Worm (Caenorhabditis elegans) whole organism, L1 larva: ENCODE data around the gene gcy-14.

Experiments
- C04F5.9 ChIP-seq: sonication (generic microtip); optimal IDR thresholded peaks from 2 replicates; lab custom pipeline; 2016; ENCODE audit warnings: missing genetic modification characterization, missing compliant biosample characterization
- C16A3.4 ChIP-seq: fragments of 150-350 bp; optimal IDR thresholded peaks from 2 replicates; lab custom pipeline; 2014; ENCODE audit warnings: missing biosample characterization, missing genetic modification characterization
- C34B4.2 ChIP-seq: sonication (generic microtip); optimal IDR thresholded peaks from 2 replicates; lab custom pipeline; 2017; ENCODE audit warnings: mild to moderate bottlenecking, missing genetic modification characterization, missing compliant biosample characterization
- ceh-8 ChIP-seq: fragments of 200-800 bp; sonication (Bioruptor generic); optimal IDR thresholded peaks from 2 replicates; lab custom pipeline; 2018; ENCODE audit warnings: mild to moderate bottlenecking, missing genetic modification characterization, moderate library complexity, missing compliant biosample characterization
- ceh-88 ChIP-seq: fragments of 200-800 bp; sonication (Bioruptor generic); IDR thresholded peaks from 2 replicates; pipeline ENCODE4 v1.3.6; 2022; ENCODE audit warnings: missing genetic modification characterization, missing compliant biosample characterization
- dpl-1 ChIP-seq, 3 experiments: fragments of 150-350 bp in 2 of 3; sonication (generic microtip) in 1 of 3; optimal IDR thresholded peaks; 2 replicates each; lab custom pipeline; 2014 to 2017; ENCODE audit warnings: missing biosample characterization in 3 of 3, missing genetic modification characterization in 3 of 3, missing genetic modification reagents in 3 of 3
- dsc-1 ChIP-seq: sonication (generic microtip); optimal IDR thresholded peaks from 2 replicates; lab custom pipeline; 2016; ENCODE audit warnings: mild to moderate bottlenecking, missing genetic modification characterization, missing compliant biosample characterization
- efl-1 ChIP-seq, 4 experiments: fragments of 150-350 bp; optimal IDR thresholded peaks in 3 of 4; peaks in 1 of 4; 1 replicate in 1 of 4; 2 replicates in 3 of 4; lab custom pipeline; 2014; ENCODE audit warnings: missing biosample characterization in 2 of 4, missing genetic modification characterization in 2 of 4, missing genetic modification reagents in 2 of 4
- efl-3 ChIP-seq: fragments of 200-800 bp; sonication (Bioruptor generic); optimal IDR thresholded peaks from 2 replicates; lab custom pipeline; 2018; ENCODE audit warnings: mild to moderate bottlenecking, missing genetic modification characterization, missing compliant biosample characterization
- egl-13 ChIP-seq: sonication (generic microtip); optimal IDR thresholded peaks from 2 replicates; lab custom pipeline; 2016; ENCODE audit warnings: missing genotype, missing genetic modification reagents, missing genetic modification characterization, missing compliant biosample characterization
- fkh-4 ChIP-seq: sonication (generic microtip); optimal IDR thresholded peaks from 2 replicates; lab custom pipeline; 2016; ENCODE audit warnings: missing compliant biosample characterization, missing genetic modification characterization, borderline replicate concordance
- fos-1 ChIP-seq: fragments of 150-350 bp; optimal IDR thresholded peaks from 2 replicates; lab custom pipeline; 2014; ENCODE audit warnings: missing biosample characterization, missing genetic modification characterization
- grh-1 ChIP-seq: fragments of 200-800 bp; sonication (Bioruptor generic); IDR thresholded peaks from 2 replicates; pipeline ENCODE4 v1.3.6; 2022; ENCODE audit warnings: missing genetic modification reagents, missing genetic modification characterization, missing compliant biosample characterization
- hlh-17 ChIP-seq: fragments of 200-800 bp; sonication (Bioruptor generic); optimal IDR thresholded peaks from 2 replicates; lab custom pipeline; 2018; ENCODE audit warnings: missing genetic modification characterization, mild to moderate bottlenecking, missing compliant biosample characterization, moderate library complexity, borderline replicate concordance
- hlh-4 ChIP-seq: sonication (generic microtip); optimal IDR thresholded peaks from 2 replicates; lab custom pipeline; 2016; ENCODE audit warnings: mild to moderate bottlenecking, missing genetic modification characterization, missing compliant biosample characterization
- irx-1 ChIP-seq: sonication (generic microtip); optimal IDR thresholded peaks from 2 replicates; lab custom pipeline; 2016; ENCODE audit warnings: missing genetic modification characterization, missing compliant biosample characterization
- jun-1 ChIP-seq: fragments of 150-350 bp; optimal IDR thresholded peaks from 2 replicates; lab custom pipeline; 2014; ENCODE audit warnings: missing biosample characterization, missing genetic modification reagents, missing genetic modification characterization
- lin-14 ChIP-seq: fragments of 200-800 bp; sonication (Bioruptor generic); optimal IDR thresholded peaks from 2 replicates; lab custom pipeline; 2018; ENCODE audit warnings: mild to moderate bottlenecking, missing genetic modification characterization, moderate library complexity, missing compliant biosample characterization
- lsy-2 ChIP-seq, 2 experiments: fragments of 150-350 bp; optimal IDR thresholded peaks; 2 replicates each; lab custom pipeline; 2014; ENCODE audit warnings: missing biosample characterization in 2 of 2, missing genetic modification characterization in 2 of 2
- mab-9 ChIP-seq: fragments of 200-800 bp; sonication (Bioruptor generic); IDR thresholded peaks from 2 replicates; pipeline ENCODE4 v1.3.6; 2022; ENCODE audit warnings: missing genetic modification reagents, missing genetic modification characterization, missing compliant biosample characterization
- mdl-1 ChIP-seq, 2 experiments: fragments of 150-350 bp; optimal IDR thresholded peaks; 2 replicates each; lab custom pipeline; 2014 to 2017; ENCODE audit warnings: missing biosample characterization in 2 of 2, missing genetic modification characterization in 2 of 2, inconsistent platforms in 1 of 2
- mep-1 ChIP-seq: fragments of 150-350 bp; optimal IDR thresholded peaks from 2 replicates; lab custom pipeline; 2014; ENCODE audit warnings: missing biosample characterization, missing genetic modification characterization
- nhr-237 ChIP-seq: fragments of 150-350 bp; optimal IDR thresholded peaks from 2 replicates; lab custom pipeline; 2014; ENCODE audit warnings: missing biosample characterization, missing genetic modification characterization
- nhr-28 ChIP-seq: fragments of 150-350 bp; optimal IDR thresholded peaks from 2 replicates; lab custom pipeline; 2014; ENCODE audit warnings: missing biosample characterization, missing genetic modification characterization
- nhr-47 ChIP-seq: sonication (generic microtip); optimal IDR thresholded peaks from 2 replicates; lab custom pipeline; 2016; ENCODE audit warnings: mild to moderate bottlenecking, missing genetic modification characterization, moderate library complexity, missing compliant biosample characterization
- nhr-71 ChIP-seq: sonication (generic microtip); optimal IDR thresholded peaks from 2 replicates; lab custom pipeline; 2016; ENCODE audit warnings: mild to moderate bottlenecking, missing genetic modification characterization, moderate library complexity, missing compliant biosample characterization
- nhr-76 ChIP-seq: sonication (generic microtip); optimal IDR thresholded peaks from 2 replicates; lab custom pipeline; 2017; ENCODE audit warnings: missing biosample characterization, missing genetic modification characterization
- nhr-90 ChIP-seq: sonication (generic microtip); optimal IDR thresholded peaks from 2 replicates; lab custom pipeline; 2016; ENCODE audit warnings: mild to moderate bottlenecking, missing genetic modification characterization, missing compliant biosample characterization; ENCODE audit not compliant: poor library complexity
- pag-3 ChIP-seq: sonication (generic microtip); optimal IDR thresholded peaks from 2 replicates; lab custom pipeline; 2017; ENCODE audit warnings: missing genetic modification characterization, mild to moderate bottlenecking, missing compliant biosample characterization, antibody characterized with exemption, borderline replicate concordance; ENCODE audit not compliant: insufficient read depth
- pax-3 ChIP-seq: fragments of 200-800 bp; sonication (Bioruptor generic); optimal IDR thresholded peaks from 2 replicates; lab custom pipeline; 2018; ENCODE audit warnings: mild to moderate bottlenecking, missing genetic modification characterization, moderate library complexity, missing compliant biosample characterization
- pqm-1 ChIP-seq: sonication (generic microtip); optimal IDR thresholded peaks from 3 replicates; lab custom pipeline; 2017; ENCODE audit warnings: missing biosample characterization, missing genetic modification characterization
- rnt-1 ChIP-seq: sonication (generic microtip); optimal IDR thresholded peaks from 2 replicates; lab custom pipeline; 2016; ENCODE audit warnings: mild to moderate bottlenecking, missing genetic modification characterization, moderate library complexity, missing compliant biosample characterization
- sox-4 ChIP-seq: sonication (generic microtip); optimal IDR thresholded peaks from 2 replicates; lab custom pipeline; 2016; ENCODE audit warnings: missing genetic modification characterization, missing compliant biosample characterization
- swsn-7 ChIP-seq: sonication (generic microtip); optimal IDR thresholded peaks from 2 replicates; lab custom pipeline; 2016; ENCODE audit warnings: missing genetic modification characterization, missing compliant biosample characterization
- unc-86 ChIP-seq: sonication (generic microtip); optimal IDR thresholded peaks from 2 replicates; lab custom pipeline; 2016; ENCODE audit warnings: missing genetic modification characterization, missing compliant biosample characterization
- unc-98 ChIP-seq: fragments of 200-800 bp; sonication (Bioruptor generic); IDR thresholded peaks from 2 replicates; pipeline ENCODE4 v1.3.6; 2022; ENCODE audit warnings: missing genetic modification characterization, missing compliant biosample characterization
- vab-15 ChIP-seq: sonication (generic microtip); optimal IDR thresholded peaks from 2 replicates; lab custom pipeline; 2017; ENCODE audit warnings: missing genotype, mild to moderate bottlenecking, missing genetic modification characterization, missing compliant biosample characterization
- zip-4 ChIP-seq: fragments of 200-800 bp; sonication (Bioruptor generic); optimal IDR thresholded peaks from 2 replicates; lab custom pipeline; 2018; ENCODE audit warnings: mild to moderate bottlenecking, missing genetic modification characterization, moderate library complexity, missing compliant biosample characterization
- ztf-11 ChIP-seq, 2 experiments: sonication (generic microtip); optimal IDR thresholded peaks; 2 replicates each; lab custom pipeline; 2016 to 2017; ENCODE audit warnings: missing genetic modification characterization in 2 of 2, missing biosample characterization in 1 of 2, missing compliant biosample characterization in 1 of 2

The gcy-14 gene

ce11 chrV:14868181-14868580 is at the start of gene gcy-14:
Gene gcy-14, minus strand, starts transcription at chrV:14868281.
- no peak for TF ChIP-seq rnt-1 (tag; lab: Kevin White, UChicago)
- no peak for TF ChIP-seq pag-3 (tag; lab: Kevin White, UChicago)
- TF ChIP-seq egl-13, result no peak
- no peak for TF ChIP-seq nhr-76 (tag; lab: Kevin White, UChicago)
- no peak for TF ChIP-seq dpl-1 (GFP tag; optimal IDR thresholded peaks at IDR 0.05; lab: Kevin White, UChicago)
- no peak for TF ChIP-seq C04F5.9 (tag; lab: Kevin White, UChicago)
- TF ChIP-seq lin-14 (GFP tag; lab: Kevin White, UChicago), result no peak
- TF ChIP-seq ztf-11 (tag; optimal IDR thresholded peaks at IDR 0.05; lab: Kevin White, UChicago), result no peak
- no peak for TF ChIP-seq pqm-1
- TF ChIP-seq efl-1 (optimal IDR thresholded peaks at IDR 0.05; lab: Kevin White, UChicago), result no peak
- no peak for TF ChIP-seq efl-1 (GFP tag; optimal IDR thresholded peaks at IDR 0.05 in 1 of 2; lab: Kevin White, UChicago)

DNA sequence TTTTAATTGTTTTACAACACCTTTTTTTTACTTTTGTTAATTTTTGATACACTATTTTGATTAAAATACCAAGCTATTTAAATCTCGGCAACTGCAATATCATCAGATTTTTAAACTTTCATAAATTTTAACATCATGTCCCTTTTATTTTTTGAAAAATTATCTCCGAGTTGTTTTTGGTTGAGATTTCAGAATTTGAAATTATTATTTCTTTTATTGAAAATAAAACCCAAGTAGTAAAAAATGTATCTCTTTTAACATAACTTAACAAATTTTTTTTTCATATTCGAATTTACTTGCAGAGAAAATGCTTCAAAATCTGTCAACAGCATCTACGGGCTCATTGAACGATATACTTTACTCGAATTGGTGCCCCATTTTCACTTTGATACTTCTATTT is 47.5 kb upstream of the gcy-14 start, which contains the start of gene H12D21.11:
Gene H12D21.11 (plus strand): TSS at position 301 of the 400 bp plus-strand sequence.
- TF ChIP-seq efl-1 (optimal IDR thresholded peaks at IDR 0.05; lab: Kevin White, UChicago), result no peak
- TF ChIP-seq efl-1 (GFP tag; optimal IDR thresholded peaks at IDR 0.05 in 1 of 2; lab: Kevin White, UChicago), result peak in 1 of 2 experiments; percentile 87
- TF ChIP-seq mab-9, result no peak
- TF ChIP-seq pag-3 (tag; lab: Kevin White, UChicago), result no peak
- TF ChIP-seq ceh-88, result no peak
- no peak for TF ChIP-seq nhr-71 (tag; lab: Kevin White, UChicago)
- TF ChIP-seq, all 84 proteins: peak for 1

DNA sequence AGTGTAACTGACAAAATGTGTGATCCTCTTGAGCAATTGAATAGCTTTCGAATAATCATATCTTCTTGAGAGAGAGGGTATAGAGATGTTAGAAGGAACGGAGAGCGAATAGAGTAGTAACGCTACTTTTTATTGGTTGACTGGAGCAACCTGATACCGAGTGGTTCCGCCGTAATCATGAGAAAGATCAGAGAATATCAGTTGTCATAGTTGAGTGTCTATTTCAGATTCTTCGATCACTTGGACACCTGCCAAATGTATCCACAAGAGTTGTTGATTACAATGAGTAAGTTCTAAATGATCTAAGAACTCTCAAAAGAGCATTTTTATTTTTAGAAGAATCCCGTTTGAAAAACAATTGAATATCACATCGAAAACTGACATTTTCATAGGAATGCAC is 42.7 kb upstream of the gcy-14 start:
- TF ChIP-seq ceh-8 (GFP tag; lab: Kevin White, UChicago) (no peak), vab-15 (tag; lab: Kevin White, UChicago) (no peak), jun-1 (tag; lab: Kevin White, UChicago) (no peak), unc-98 (GFP tag; lab: Robert Waterston, UW) (no peak), dsc-1 (tag; lab: Kevin White, UChicago) (peak; percentile 9), nhr-90 (tag; lab: Kevin White, UChicago) (no peak)

- peak; percentile 65 for TF ChIP-seq fkh-4
- TF ChIP-seq hlh-4 (tag; lab: Kevin White, UChicago), result no peak
- peak in 1 of 2 experiments; percentile 2 for TF ChIP-seq lsy-2 (tag; optimal IDR thresholded peaks at IDR 0.05; lab: Kevin White, UChicago)
- no peak for TF ChIP-seq C34B4.2 (tag; lab: Kevin White, UChicago)
- no peak for TF ChIP-seq efl-1 (optimal IDR thresholded peaks at IDR 0.05; lab: Kevin White, UChicago)
- peak in 1 of 2 experiments; percentile 31 for TF ChIP-seq efl-1 (GFP tag; optimal IDR thresholded peaks at IDR 0.05 in 1 of 2; lab: Kevin White, UChicago)
- no peak for TF ChIP-seq pax-3 (tag; lab: Kevin White, UChicago)
- no peak for TF ChIP-seq irx-1 (tag; lab: Kevin White, UChicago)
- TF ChIP-seq nhr-47 (tag; lab: Kevin White, UChicago), result no peak
- TF ChIP-seq nhr-71 (tag; lab: Kevin White, UChicago), result peak; percentile 31
- TF ChIP-seq sox-4 (tag; lab: Kevin White, UChicago), result no peak
- no peak for TF ChIP-seq hlh-17 (GFP tag; lab: Kevin White, UChicago)
- TF ChIP-seq mep-1 (tag; lab: Kevin White, UChicago), result peak; percentile 3
- TF ChIP-seq nhr-237, result no peak
- TF ChIP-seq mdl-1 (tag; optimal IDR thresholded peaks at IDR 0.05; lab: Kevin White, UChicago), result no peak
- no peak for TF ChIP-seq swsn-7 (tag; lab: Kevin White, UChicago)
- no peak for TF ChIP-seq unc-86 (tag; lab: Kevin White, UChicago)
- TF ChIP-seq lin-14 (GFP tag; lab: Kevin White, UChicago), result peak; percentile 53
- peak; percentile 85 for TF ChIP-seq dsc-1 (tag; lab: Kevin White, UChicago)
- no peak for TF ChIP-seq dpl-1 (GFP tag; optimal IDR thresholded peaks at IDR 0.05; lab: Kevin White, UChicago)
- TF ChIP-seq efl-3, result no peak
- no peak for TF ChIP-seq ceh-88
- TF ChIP-seq grh-1, result no peak
- TF ChIP-seq C16A3.4 (tag; lab: Kevin White, UChicago), result no peak
- no peak for TF ChIP-seq fos-1 (tag; lab: Kevin White, UChicago)
- no peak for TF ChIP-seq zip-4
- no peak for TF ChIP-seq nhr-28 (tag; lab: Kevin White, UChicago)
Measured at ce11 chrV:14909331-14909835, 41.3 kb upstream of the gcy-14 start, which contains the start of gene H12D21.9. Gene H12D21.9, minus strand, starts transcription at chrV:14909478.
